Worm (Caenorhabditis elegans) whole organism, L4/young adult: ENCODE data around the gene ztf-18.

Experiments
- dao-5 ChIP-seq: sonication (generic microtip); optimal IDR thresholded peaks from 2 replicates; lab custom pipeline; 2016; ENCODE audit warnings: missing genotype, missing genetic modification characterization, moderate library complexity, missing compliant biosample characterization
- him-1 ChIP-seq: sonication (generic microtip); optimal IDR thresholded peaks from 2 replicates; lab custom pipeline; 2016; ENCODE audit warnings: missing genotype, missing genetic modification reagents, missing genetic modification characterization, missing compliant biosample characterization

DNA sequence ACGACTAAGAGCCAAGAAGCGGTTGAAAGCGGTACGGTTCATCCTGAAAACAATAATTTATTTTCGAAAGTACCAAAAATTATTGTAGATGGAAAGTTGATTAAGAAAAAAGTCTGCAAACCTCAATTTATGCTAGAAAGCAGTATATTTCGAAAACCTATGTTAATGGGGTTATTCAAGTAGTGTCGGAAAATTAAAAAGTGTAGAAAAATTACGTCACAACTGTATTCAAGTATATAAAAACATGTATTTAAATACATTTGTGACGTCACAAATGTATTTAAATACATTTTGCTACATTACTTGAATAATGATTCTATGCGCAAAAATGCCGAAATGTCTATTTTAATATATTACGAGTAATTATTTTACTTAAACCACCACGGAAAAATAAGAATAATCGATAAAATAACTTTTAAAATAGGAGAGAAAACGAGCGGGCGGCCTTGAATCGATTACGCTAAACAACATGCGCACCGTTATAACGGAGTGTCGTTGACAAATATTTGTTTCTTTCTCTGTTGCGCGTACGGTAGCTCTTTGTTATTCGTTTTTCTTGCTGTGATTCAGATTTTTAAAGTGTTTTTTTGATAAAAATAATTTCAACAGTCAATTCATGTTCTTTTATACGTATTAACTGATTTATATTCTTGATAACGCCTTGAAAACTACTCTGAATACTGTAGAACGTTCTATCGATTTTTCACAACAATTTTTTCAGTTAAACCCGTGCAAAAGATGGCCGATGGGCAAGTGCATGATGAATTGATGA lies 15.2 kb upstream of the ztf-18 start, which contains the start of the genes F23H11.5 and bra-2:
- TF ChIP-seq dao-5 (tag; lab: Kevin White, UChicago): no peak
- no peak for TF ChIP-seq him-1 (tag; lab: Kevin White, UChicago)
